Worm (Caenorhabditis elegans) whole organism, L2 larva: ENCODE data around the gene spp-2.

Experiments used
- F13H6.1 ChIP-seq: sonication (generic microtip); optimal IDR thresholded peaks from 2 replicates; lab custom pipeline; 2016; ENCODE audit warnings: missing genetic modification characterization, missing compliant biosample characterization
- R02D3.7 ChIP-seq: fragments of 150-350 bp; optimal IDR thresholded peaks from 2 replicates; lab custom pipeline; 2014; ENCODE audit warnings: missing biosample characterization, missing genetic modification characterization
- Y55F3AM.14 ChIP-seq: fragments of 200-800 bp; sonication (Bioruptor generic); optimal IDR thresholded peaks from 2 replicates; lab custom pipeline; 2018; ENCODE audit warnings: mild to moderate bottlenecking, missing genetic modification characterization, missing compliant biosample characterization
- ZK546.5 ChIP-seq: sonication (generic microtip); optimal IDR thresholded peaks from 2 replicates; lab custom pipeline; 2017; ENCODE audit warnings: missing biosample characterization, missing genetic modification characterization
- aly-2 ChIP-seq: fragments of 150-350 bp; optimal IDR thresholded peaks from 2 replicates; lab custom pipeline; 2014; ENCODE audit warnings: missing biosample characterization, missing genetic modification characterization
- ama-1 ChIP-seq: fragments of 150-350 bp; optimal IDR thresholded peaks from 2 replicates; lab custom pipeline; 2018; ENCODE audit warnings: inconsistent platforms
- blmp-1 ChIP-seq: sonication (generic microtip); optimal IDR thresholded peaks from 2 replicates; lab custom pipeline; 2017; ENCODE audit warnings: missing genetic modification characterization, mild to moderate bottlenecking, missing compliant biosample characterization, antibody characterized with exemption, moderate library complexity; ENCODE audit not compliant: insufficient read depth
- ceh-82 ChIP-seq: fragments of 150-350 bp; optimal IDR thresholded peaks from 2 replicates; lab custom pipeline; 2014; ENCODE audit warnings: missing biosample characterization, missing genetic modification characterization
- crh-2 ChIP-seq: sonication (generic microtip); optimal IDR thresholded peaks from 2 replicates; lab custom pipeline; 2017; ENCODE audit warnings: missing biosample characterization, missing genetic modification characterization
- dmd-4 ChIP-seq: sonication (generic microtip); optimal IDR thresholded peaks from 2 replicates; lab custom pipeline; 2017; ENCODE audit warnings: missing biosample characterization, missing genetic modification characterization
- egl-27 ChIP-seq: sonication (generic microtip); optimal IDR thresholded peaks from 3 replicates; lab custom pipeline; 2017; ENCODE audit warnings: missing biosample characterization, missing genetic modification reagents, missing genetic modification characterization
- elt-1 ChIP-seq: fragments of 150-350 bp; optimal IDR thresholded peaks from 2 replicates; lab custom pipeline; 2014; ENCODE audit warnings: missing biosample characterization, missing genetic modification characterization
- elt-3 ChIP-seq: sonication (generic microtip); optimal IDR thresholded peaks from 2 replicates; lab custom pipeline; 2017; ENCODE audit warnings: missing biosample characterization, missing genetic modification characterization
- fos-1 ChIP-seq: fragments of 150-350 bp; optimal IDR thresholded peaks from 2 replicates; lab custom pipeline; 2014; ENCODE audit warnings: missing biosample characterization, missing genetic modification characterization
- lin-11 ChIP-seq: fragments of 150-350 bp; sonication (generic microtip); optimal IDR thresholded peaks from 2 replicates; lab custom pipeline; 2014; ENCODE audit warnings: missing biosample characterization, missing genetic modification characterization, inconsistent platforms, mixed read lengths
- lin-13 ChIP-seq: fragments of 150-350 bp; optimal IDR thresholded peaks from 2 replicates; lab custom pipeline; 2014; ENCODE audit warnings: missing biosample characterization, missing genetic modification reagents, missing genetic modification characterization
- mbf-1 ChIP-seq: sonication (generic microtip); optimal IDR thresholded peaks from 2 replicates; lab custom pipeline; 2017; ENCODE audit warnings: missing biosample characterization, missing genetic modification characterization
- mdl-1 ChIP-seq, 2 experiments: fragments of 150-350 bp in 1 of 2; sonication (generic microtip) in 1 of 2; optimal IDR thresholded peaks; 2 replicates each; lab custom pipeline; 2017; ENCODE audit warnings: missing biosample characterization in 2 of 2, missing genetic modification characterization in 2 of 2
- nhr-10 ChIP-seq: sonication (generic microtip); optimal IDR thresholded peaks from 2 replicates; lab custom pipeline; 2017; ENCODE audit warnings: missing biosample characterization, missing genetic modification characterization
- nhr-12 ChIP-seq: fragments of 150-350 bp; optimal IDR thresholded peaks from 2 replicates; lab custom pipeline; 2014; ENCODE audit warnings: missing biosample characterization, missing genetic modification characterization
- nhr-129 ChIP-seq: fragments of 150-350 bp; optimal IDR thresholded peaks from 2 replicates; lab custom pipeline; 2014; ENCODE audit warnings: missing biosample characterization, missing genetic modification characterization
- nhr-21 ChIP-seq: fragments of 150-350 bp; optimal IDR thresholded peaks from 2 replicates; lab custom pipeline; 2014; ENCODE audit warnings: missing biosample characterization, missing genetic modification characterization
- nhr-23 ChIP-seq: fragments of 150-350 bp; optimal IDR thresholded peaks from 2 replicates; lab custom pipeline; 2014; ENCODE audit warnings: missing biosample characterization, missing genetic modification reagents, missing genetic modification characterization
- nhr-237 ChIP-seq: fragments of 150-350 bp; optimal IDR thresholded peaks from 2 replicates; lab custom pipeline; 2014; ENCODE audit warnings: missing biosample characterization, missing genetic modification characterization
- nhr-25 ChIP-seq: fragments of 150-350 bp; sonication (generic microtip); optimal IDR thresholded peaks from 3 replicates; lab custom pipeline; 2014; ENCODE audit warnings: missing biosample characterization, missing genetic modification characterization
- nhr-6 ChIP-seq: fragments of 150-350 bp; optimal IDR thresholded peaks from 2 replicates; lab custom pipeline; 2014; ENCODE audit warnings: missing biosample characterization, missing genetic modification characterization
- nhr-77 ChIP-seq: fragments of 150-350 bp; optimal IDR thresholded peaks from 2 replicates; lab custom pipeline; 2014; ENCODE audit warnings: missing biosample characterization, missing genetic modification characterization
- sma-3 ChIP-seq: sonication (generic microtip); optimal IDR thresholded peaks from 2 replicates; lab custom pipeline; 2016; ENCODE audit warnings: missing genetic modification reagents, missing genetic modification characterization, missing compliant biosample characterization
- sma-9 ChIP-seq, 2 experiments: fragments of 150-350 bp in 1 of 2; sonication (generic microtip) in 1 of 2; optimal IDR thresholded peaks; 2 replicates each; lab custom pipeline; 2014 to 2016; ENCODE audit warnings: missing genetic modification characterization in 2 of 2, mild to moderate bottlenecking in 1 of 2, missing biosample characterization in 1 of 2, missing compliant biosample characterization in 1 of 2, missing genetic modification reagents in 1 of 2, moderate library complexity in 1 of 2
- snpc-4 ChIP-seq: fragments of 150-350 bp; optimal IDR thresholded peaks from 2 replicates; lab custom pipeline; 2014; ENCODE audit warnings: missing biosample characterization, missing genetic modification characterization
- unc-39 ChIP-seq: fragments of 150-350 bp; optimal IDR thresholded peaks from 2 replicates; lab custom pipeline; 2014; ENCODE audit warnings: missing biosample characterization, missing genetic modification characterization
- zag-1 ChIP-seq: fragments of 150-350 bp; optimal IDR thresholded peaks from 2 replicates; lab custom pipeline; 2014; ENCODE audit warnings: missing biosample characterization, missing genetic modification characterization
- ztf-1 ChIP-seq: fragments of 200-800 bp; sonication (Bioruptor generic); conservative IDR thresholded peaks from 2 replicates; pipeline ENCODE4 v1.3.6; 2022; ENCODE audit warnings: missing genetic modification characterization, missing compliant biosample characterization
- ztf-11 ChIP-seq: sonication (generic microtip); optimal IDR thresholded peaks from 2 replicates; lab custom pipeline; 2017; ENCODE audit warnings: missing biosample characterization, missing genetic modification characterization
- ztf-4 ChIP-seq: fragments of 150-350 bp; optimal IDR thresholded peaks from 2 replicates; lab custom pipeline; 2014; ENCODE audit warnings: missing biosample characterization, missing genetic modification characterization

The spp-2 gene

DNA sequence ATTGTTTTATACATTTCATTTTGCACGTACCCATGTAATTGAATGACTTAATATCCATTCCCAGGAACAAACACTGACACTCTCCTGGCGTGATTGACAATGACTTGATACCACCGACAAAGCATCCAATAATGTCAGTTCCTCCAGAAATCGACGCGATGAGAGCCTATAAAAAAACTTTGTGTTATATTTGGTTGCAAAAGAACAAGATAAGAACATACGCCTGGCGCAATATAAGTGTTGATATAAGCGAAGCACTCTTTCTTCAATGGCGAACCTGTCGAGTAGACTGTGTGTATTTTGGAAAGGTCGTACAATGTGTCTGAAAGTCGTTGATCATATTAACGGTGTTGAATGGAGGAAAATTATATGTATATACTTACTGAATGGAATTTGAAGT, 13.5 kb downstream of the spp-2 start:
- peak; percentile 10 for TF ChIP-seq fos-1 (tag; lab: Kevin White, UChicago)
- TF ChIP-seq egl-27 (tag; lab: Kevin White, UChicago), result no peak
- no peak for TF ChIP-seq elt-1
- TF ChIP-seq ZK546.5 (tag; lab: Kevin White, UChicago), result no peak
- no peak for TF ChIP-seq elt-3 (tag; lab: Kevin White, UChicago)

DNA sequence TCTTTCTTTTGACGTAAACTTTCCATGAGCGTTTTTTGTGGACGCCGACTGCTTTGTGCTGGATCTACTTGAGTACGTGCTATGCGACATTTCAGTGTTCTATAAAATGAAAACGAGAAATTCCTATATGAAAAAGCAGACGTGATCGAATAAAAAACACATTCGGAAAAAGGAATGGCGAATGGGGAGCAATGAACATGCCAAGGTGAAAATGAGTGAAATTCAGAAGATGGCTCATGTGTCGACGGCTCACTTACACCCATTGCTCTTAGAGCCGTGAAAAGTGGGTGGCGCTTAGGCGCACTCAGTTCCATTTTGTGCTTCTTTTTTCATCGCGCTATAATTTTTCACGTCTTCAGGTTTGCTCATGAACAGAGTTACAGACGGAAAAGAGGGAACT, 18.0 kb downstream of the spp-2 start, which contains the start of gene K03A1.4:
TSS of gene K03A1.4 (minus strand) at position 101 of the 400 bp plus-strand sequence.
- TF ChIP-seq zag-1 (tag; lab: Kevin White, UChicago) (no peak), crh-2 (no peak), ama-1 (lab: Kevin White, UChicago) (no peak), nhr-12 (tag; lab: Kevin White, UChicago) (no peak), elt-1 (no peak), aly-2 (tag; lab: Kevin White, UChicago) (no peak), sma-3 (GFP tag; lab: Kevin White, UChicago) (no peak), nhr-77 (no peak), ztf-11 (no peak), nhr-25 (tag; lab: Kevin White, UChicago) (no peak), ztf-1 (GFP tag; lab: Robert Waterston, UW) (no peak), F13H6.1 (no peak), nhr-21 (tag; lab: Kevin White, UChicago) (no peak), unc-39 (tag; lab: Kevin White, UChicago) (no peak), R02D3.7 (tag; lab: Kevin White, UChicago) (no peak), snpc-4 (no peak)
- TF ChIP-seq, all 48 proteins: peak for 0

DNA sequence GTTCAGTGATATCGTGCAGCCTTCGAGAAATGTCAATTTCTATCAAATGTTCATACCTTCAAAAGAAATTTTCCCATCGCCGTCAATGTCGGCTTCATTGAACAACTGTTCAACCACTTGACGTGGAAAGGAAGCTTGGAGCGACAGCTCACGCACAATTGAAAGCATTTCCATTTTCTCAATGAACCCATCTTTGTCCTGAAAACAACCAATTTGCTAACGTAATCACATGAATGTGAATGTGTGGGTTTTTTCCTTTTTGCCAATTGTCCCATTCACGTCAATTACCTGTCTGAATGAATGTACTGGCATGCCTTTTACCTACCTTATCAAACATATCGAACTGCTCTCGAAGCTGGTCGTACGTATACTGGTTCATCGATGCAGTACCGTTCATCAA, 20.3 kb downstream of the spp-2 start:
- TF ChIP-seq nhr-25 (tag; lab: Kevin White, UChicago) (no peak), sma-3 (GFP tag; lab: Kevin White, UChicago) (no peak), ztf-11 (no peak), sma-9 (GFP tag; optimal IDR thresholded peaks at IDR 0.05; lab: Kevin White, UChicago) (no peak), sma-9 (tag; optimal IDR thresholded peaks at IDR 0.05; lab: Kevin White, UChicago) (no peak), nhr-10 (tag; lab: Kevin White, UChicago) (no peak), nhr-21 (tag; lab: Kevin White, UChicago) (no peak), ZK546.5 (tag; lab: Kevin White, UChicago) (no peak), mbf-1 (tag; lab: Kevin White, UChicago) (no peak), ztf-4 (no peak), nhr-23 (tag; lab: Kevin White, UChicago) (no peak), mdl-1 (tag; optimal IDR thresholded peaks at IDR 0.05; lab: Kevin White, UChicago) (no peak), blmp-1 (tag; lab: Kevin White, UChicago) (no peak), lin-13 (GFP tag; lab: Kevin White, UChicago) (no peak), aly-2 (tag; lab: Kevin White, UChicago) (no peak), nhr-12 (tag; lab: Kevin White, UChicago) (no peak), nhr-77 (no peak), ceh-82 (tag; lab: Kevin White, UChicago) (no peak), snpc-4 (no peak), nhr-237 (tag; lab: Kevin White, UChicago) (no peak), fos-1 (tag; lab: Kevin White, UChicago) (no peak)

DNA sequence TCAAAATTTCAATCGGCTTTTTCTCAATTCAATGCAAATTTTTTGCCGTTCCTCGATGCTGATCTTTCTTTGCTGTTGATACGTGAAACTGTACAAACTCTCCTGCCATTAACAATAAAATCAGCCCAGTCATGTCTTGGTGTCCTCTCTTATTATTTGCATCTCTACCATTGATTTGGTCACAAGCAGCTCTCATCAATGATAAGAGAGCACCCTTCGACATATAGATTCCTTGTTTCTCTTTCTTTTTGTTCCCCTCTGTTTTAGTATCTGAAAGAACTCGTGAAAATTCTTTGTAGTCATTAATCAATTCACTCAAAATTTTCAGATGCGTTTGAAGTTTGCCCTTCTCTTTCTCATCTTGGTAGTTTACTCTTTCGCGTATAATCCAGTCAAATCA, 24.8 kb downstream of the spp-2 start, which contains the start of gene lron-7:
TSS of gene lron-7 (plus strand) at position 323 of the 400 bp plus-strand sequence.
- TF ChIP-seq dmd-4, result no peak
- TF ChIP-seq aly-2 (tag; lab: Kevin White, UChicago), result no peak
- peak; percentile 38 for TF ChIP-seq crh-2
- no peak for TF ChIP-seq Y55F3AM.14
- TF ChIP-seq nhr-6 (tag; lab: Kevin White, UChicago), result no peak
- peak; percentile 40 for TF ChIP-seq fos-1 (tag; lab: Kevin White, UChicago)

DNA sequence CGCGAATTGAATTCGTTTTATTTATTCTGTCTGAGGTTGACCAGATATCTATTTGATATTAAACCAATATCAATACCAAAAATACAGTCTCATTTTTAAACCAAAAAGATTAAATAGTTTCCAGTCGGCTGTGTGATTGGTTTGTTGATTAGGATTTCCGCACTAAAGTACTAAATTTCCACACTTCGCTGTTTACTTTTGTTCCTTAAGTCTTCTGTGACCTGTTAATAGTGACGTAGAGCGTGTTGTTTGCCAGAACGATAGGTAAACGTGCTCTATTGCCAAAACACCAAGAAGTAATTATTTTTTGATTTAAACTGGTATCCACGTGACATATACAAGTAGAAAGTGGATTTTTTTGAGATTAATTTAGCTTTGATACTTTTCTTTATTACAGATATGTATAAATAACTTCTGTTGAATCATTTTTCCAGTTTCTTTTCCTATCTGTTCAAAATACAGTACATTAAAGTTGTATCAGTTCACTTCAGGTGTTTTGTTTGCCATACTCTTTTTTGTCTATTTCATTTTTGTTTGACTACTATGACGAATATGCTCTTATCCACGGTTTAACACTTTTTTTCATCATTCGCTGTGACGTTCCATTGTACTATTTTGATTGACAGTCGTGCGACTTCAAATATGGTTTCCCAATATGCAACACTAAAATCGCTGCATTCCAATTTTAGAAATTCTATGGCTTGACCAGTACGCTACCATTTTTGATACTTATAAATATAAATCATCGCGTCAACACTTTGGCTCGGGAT, 25.6 kb downstream of the spp-2 start:
- TF ChIP-seq nhr-129 (tag; lab: Kevin White, UChicago) (peak; percentile 11), F13H6.1 (peak; percentile 7), lin-11 (tag; lab: Kevin White, UChicago) (no peak)
- TF ChIP-seq, all 48 proteins: peak for 2
